Fruit fly (Drosophila melanogaster) whole organism, wandering third instar larva: ENCODE data around the gene CG34242.

Experiments
- CrebA ChIP-seq: fragments of 200-800 bp; sonication (Bioruptor generic); optimal IDR thresholded peaks from 2 replicates; lab custom pipeline; 2016; ENCODE audit warnings: missing biosample characterization, mild to moderate bottlenecking, missing genetic modification characterization, borderline replicate concordance
- Dfd ChIP-seq: fragments of >200 bp; optimal IDR thresholded peaks from 2 replicates; lab custom pipeline; 2017; ENCODE audit warnings: missing biosample characterization, missing genetic modification characterization
- Hr78 ChIP-seq: fragments of >200 bp; optimal IDR thresholded peaks from 2 replicates; lab custom pipeline; 2017; ENCODE audit warnings: missing biosample characterization, missing genetic modification characterization
- Jra ChIP-seq: sonication (Bioruptor generic); optimal IDR thresholded peaks from 2 replicates; lab custom pipeline; 2016; ENCODE audit warnings: missing biosample characterization, missing genetic modification characterization
- OdsH ChIP-seq: fragments of 200-800 bp; sonication (Bioruptor generic); optimal IDR thresholded peaks from 2 replicates; lab custom pipeline; 2016; ENCODE audit warnings: missing biosample characterization, mild to moderate bottlenecking, missing genetic modification characterization
- Rel ChIP-seq, 2 experiments: fragments of 200-800 bp; sonication (Bioruptor generic) in 1 of 2; optimal IDR thresholded peaks; 2 replicates in 1 of 2; 3 replicates in 1 of 2; lab custom pipeline; 2016 to 2019; ENCODE audit warnings: mild to moderate bottlenecking in 2 of 2, missing biosample characterization in 2 of 2, missing genetic modification characterization in 2 of 2, moderate library complexity in 1 of 2
- br ChIP-seq: fragments of 200-800 bp; sonication (Bioruptor generic); optimal IDR thresholded peaks from 2 replicates; lab custom pipeline; 2016; ENCODE audit warnings: missing biosample characterization, missing genetic modification characterization
- dsf ChIP-seq: sonication (Bioruptor generic); optimal IDR thresholded peaks from 2 replicates; lab custom pipeline; 2016; ENCODE audit warnings: missing biosample characterization, missing genetic modification characterization, borderline replicate concordance
- foxo ChIP-seq, 2 experiments: fragments of 200-800 bp; sonication (Bioruptor generic); optimal IDR thresholded peaks; 2 replicates in 1 of 2; 3 replicates in 1 of 2; lab custom pipeline; 2016 to 2017; ENCODE audit warnings: missing biosample characterization in 2 of 2, missing genetic modification characterization in 2 of 2
- fru ChIP-seq: fragments of 200-800 bp; sonication (Bioruptor generic); optimal IDR thresholded peaks from 3 replicates; lab custom pipeline; 2016; ENCODE audit warnings: missing biosample characterization, mild to moderate bottlenecking, missing genetic modification characterization
- h ChIP-seq: fragments of 200-800 bp; sonication (Bioruptor generic); optimal IDR thresholded peaks from 3 replicates; lab custom pipeline; 2016; ENCODE audit warnings: missing biosample characterization, mild to moderate bottlenecking, missing genetic modification characterization
- pan ChIP-seq: fragments of >200 bp; optimal IDR thresholded peaks from 2 replicates; lab custom pipeline; 2017
- tai ChIP-seq: sonication (Bioruptor generic); optimal IDR thresholded peaks from 2 replicates; lab custom pipeline; 2016; ENCODE audit warnings: missing biosample characterization, missing genetic modification characterization
- usp ChIP-seq: fragments of >200 bp; optimal IDR thresholded peaks from 2 replicates; lab custom pipeline; 2017; ENCODE audit warnings: missing biosample characterization, missing genetic modification characterization

dm6 chr3L:12486175-12486574 is 47.6 kb upstream of the CG34242 start:
- no peak for TF ChIP-seq fru
- TF ChIP-seq Jra (GFP tag; lab: Kevin White, UChicago) = no peak
- TF ChIP-seq foxo (GFP tag; optimal IDR thresholded peaks at IDR 0.05; lab: Kevin White, UChicago) = no peak
- TF ChIP-seq CrebA (GFP tag; lab: Kevin White, UChicago) = no peak
- TF ChIP-seq Hr78 (GFP tag; lab: Kevin White, UChicago) = no peak
- TF ChIP-seq Dfd (GFP tag; lab: Kevin White, UChicago) = no peak
- TF ChIP-seq usp (GFP tag; lab: Kevin White, UChicago) = no peak
- no peak for TF ChIP-seq OdsH (GFP tag; lab: Kevin White, UChicago)
- TF ChIP-seq tai (GFP tag; lab: Kevin White, UChicago) = no peak
- no peak for TF ChIP-seq Rel (GFP tag; optimal IDR thresholded peaks at IDR 0.05; lab: Kevin White, UChicago)
- no peak for TF ChIP-seq Rel (tag; optimal IDR thresholded peaks at IDR 0.05; lab: Kevin White, UChicago)
- TF ChIP-seq br (GFP tag; lab: Kevin White, UChicago) = no peak
- TF ChIP-seq pan (lab: Kevin White, UChicago) = no peak
- no peak for TF ChIP-seq h (GFP tag; lab: Kevin White, UChicago)
- no peak for TF ChIP-seq dsf (GFP tag; lab: Kevin White, UChicago)
